Fruit fly (Drosophila melanogaster): ENCODE data around the gene CG2100.

The CG2100 gene

dm6 chr3R:5686049-5686757, 50.0 kb downstream of the CG2100 start (continued):
- TF ChIP-seq CG12744 (GFP tag; optimal IDR thresholded peaks at IDR 0.05) (no peak), Asciz (GFP tag; optimal IDR thresholded peaks at IDR 0.05) (no peak), zfh1 (GFP tag; IDR thresholded peaks at IDR 0.05) (no peak; the same call in 2 of the 3 replicates), Hr3 (GFP tag; optimal IDR thresholded peaks at IDR 0.05) (peak; percentile 24), caup (GFP tag; optimal IDR thresholded peaks at IDR 0.05; ENCODE audit: severe bottlenecking) (peak; percentile 42), CG14441 (GFP tag; IDR thresholded peaks at IDR 0.05) (peak; percentile 45; the same call in 1 of the 2 replicates), abd-A (tag; optimal IDR thresholded peaks at IDR 0.05) (no peak), CG11456 (GFP tag; IDR thresholded peaks at IDR 0.05) (no peak), vfl (GFP tag; optimal IDR thresholded peaks at IDR 0.05) (no peak), ems (GFP tag; optimal IDR thresholded peaks at IDR 0.05) (peak; percentile 9), Kr (GFP tag; optimal IDR thresholded peaks at IDR 0.05) (no peak), tio (GFP tag; optimal IDR thresholded peaks at IDR 0.05) (peak; percentile 9), HmgD (GFP tag; optimal IDR thresholded peaks at IDR 0.05) (no peak), CG4404 (GFP tag; IDR thresholded peaks at IDR 0.05) (0 out of 2 replicates have a peak, but pooled peaks have one; percentile 26), pho (GFP tag; optimal IDR thresholded peaks at IDR 0.05) (peak; percentile 21), CG9437 (GFP tag; optimal IDR thresholded peaks at IDR 0.05) (peak; percentile 26), Jarid2 (GFP tag; optimal IDR thresholded peaks at IDR 0.05) (no peak), Doc2 (GFP tag; IDR thresholded peaks at IDR 0.05) (no peak), Fer2 (tag; optimal IDR thresholded peaks at IDR 0.05) (peak; percentile 2), CG2116 (GFP tag; optimal IDR thresholded peaks at IDR 0.05) (no peak), CG3065 (GFP tag; optimal IDR thresholded peaks at IDR 0.05) (no peak), CG7839 (tag; optimal IDR thresholded peaks at IDR 0.05) (peak; percentile 70), CG14014 (GFP tag; IDR thresholded peaks at IDR 0.05) (peak; percentile 62; the same call in 1 of the 2 replicates), CG3281 (GFP tag; optimal IDR thresholded peaks at IDR 0.05) (peak; percentile 60), MESR4 (GFP tag; optimal IDR thresholded peaks at IDR 0.05) (no peak), gem (tag; optimal IDR thresholded peaks at IDR 0.05) (peak; percentile 70), CG6791 (GFP tag; IDR thresholded peaks at IDR 0.05; ENCODE audit: partially characterized antibody) (no peak), knrl (GFP tag; IDR thresholded peaks at IDR 0.05; ENCODE audit: partially characterized antibody) (no peak), CG31388 (GFP tag; optimal IDR thresholded peaks at IDR 0.05) (no peak), kay (GFP tag; optimal IDR thresholded peaks at IDR 0.05) (no peak), klu (GFP tag; IDR thresholded peaks at IDR 0.05) (no peak), gce (GFP tag; IDR thresholded peaks at IDR 0.05) (no peak), CG9727 (GFP tag; optimal IDR thresholded peaks at IDR 0.05) (peak; percentile 45), Oaz (GFP tag; IDR thresholded peaks at IDR 0.05) (0 out of 2 replicates have a peak, but pooled peaks have one; percentile 16), wor (GFP tag; IDR thresholded peaks at IDR 0.05) (peak; percentile 15; the same call in 1 of the 2 replicates), CG12219 (GFP tag; optimal IDR thresholded peaks at IDR 0.05) (peak; percentile 37), CG5245 (GFP tag; optimal IDR thresholded peaks at IDR 0.05) (no peak), Stat92E (GFP tag; optimal IDR thresholded peaks at IDR 0.05) (no peak), Spps (tag; optimal IDR thresholded peaks at IDR 0.05) (no peak), Bteb2 (GFP tag; optimal IDR thresholded peaks at IDR 0.05) (no peak), CG17912 (GFP tag; optimal IDR thresholded peaks at IDR 0.05) (no peak), CG34224 (GFP tag; IDR thresholded peaks at IDR 0.05; ENCODE audit: partially characterized antibody) (0 out of 3 replicates have a peak, but pooled peaks have one; percentile 24), CrebB (tag; optimal IDR thresholded peaks at IDR 0.05) (no peak), CG8765 (GFP tag; IDR thresholded peaks at IDR 0.05) (no peak), toy (GFP tag; IDR thresholded peaks at IDR 0.05) (no peak), B-H1 (GFP tag; IDR thresholded peaks at IDR 0.05) (peak; percentile 15; the same call in 2 of the 3 replicates), usp (GFP tag; optimal IDR thresholded peaks at IDR 0.05) (no peak), exex (tag; optimal IDR thresholded peaks at IDR 0.05) (no peak), ham (GFP tag; IDR thresholded peaks at IDR 0.05) (no peak)

Measured in whole organism, embryonic.